Worm (Caenorhabditis elegans) whole organism, mixed stage, embryonic: Measurements from ENCODE around the gene ncx-6.

Experiments
- bed-3 ChIP-seq: fragments of 200-800 bp; sonication (Bioruptor generic); optimal IDR thresholded peaks from 3 replicates; lab custom pipeline; 2018; ENCODE audit warnings: mild to moderate bottlenecking, missing genetic modification characterization, moderate library complexity, missing compliant biosample characterization
- blmp-1 ChIP-seq: fragments of 150-350 bp; optimal IDR thresholded peaks from 2 replicates; lab custom pipeline; 2014; ENCODE audit warnings: missing biosample characterization, missing genetic modification characterization
- ces-1 ChIP-seq: fragments of 150-350 bp; optimal IDR thresholded peaks from 2 replicates; lab custom pipeline; 2014; ENCODE audit warnings: missing biosample characterization, missing genetic modification reagents, missing genetic modification characterization
- elt-3 ChIP-seq: fragments of 150-350 bp; optimal IDR thresholded peaks from 2 replicates; lab custom pipeline; 2014; ENCODE audit warnings: missing biosample characterization, missing genetic modification characterization
- lin-13 ChIP-seq: fragments of 150-350 bp; optimal IDR thresholded peaks from 2 replicates; lab custom pipeline; 2014; ENCODE audit warnings: missing biosample characterization, missing genetic modification characterization
- lsy-2 ChIP-seq: fragments of 150-350 bp; optimal IDR thresholded peaks from 2 replicates; lab custom pipeline; 2014; ENCODE audit warnings: missing biosample characterization, missing genetic modification characterization
- nhr-12 ChIP-seq: fragments of 150-350 bp; optimal IDR thresholded peaks from 2 replicates; lab custom pipeline; 2014; ENCODE audit warnings: missing biosample characterization, missing genetic modification characterization
- nhr-76 ChIP-seq: sonication (generic microtip); optimal IDR thresholded peaks from 2 replicates; lab custom pipeline; 2017; ENCODE audit warnings: missing biosample characterization, missing genetic modification characterization
- sem-2 ChIP-seq: fragments of 200-800 bp; sonication (Bioruptor generic); optimal IDR thresholded peaks from 2 replicates; lab custom pipeline; 2018; ENCODE audit warnings: mild to moderate bottlenecking, missing genetic modification characterization, missing compliant biosample characterization
- snpc-4 ChIP-seq: fragments of 150-350 bp; optimal IDR thresholded peaks from 2 replicates; lab custom pipeline; 2014; ENCODE audit warnings: missing biosample characterization, missing genetic modification characterization
- unc-39 ChIP-seq: fragments of 150-350 bp; optimal IDR thresholded peaks from 2 replicates; lab custom pipeline; 2014; ENCODE audit warnings: missing biosample characterization, missing genetic modification characterization
- unc-62 ChIP-seq: fragments of 150-350 bp; optimal IDR thresholded peaks from 2 replicates; lab custom pipeline; 2014; ENCODE audit warnings: missing biosample characterization, missing genetic modification reagents, missing genetic modification characterization
- ztf-11 ChIP-seq: fragments of 150-350 bp; optimal IDR thresholded peaks from 2 replicates; lab custom pipeline; 2014; ENCODE audit warnings: missing biosample characterization, missing genetic modification characterization

- no peak for TF ChIP-seq lin-13
- TF ChIP-seq blmp-1, result no peak
- peak; percentile 4 for TF ChIP-seq unc-62
- no peak for TF ChIP-seq nhr-76
- no peak for TF ChIP-seq nhr-12 (tag; lab: Kevin White, UChicago)
- TF ChIP-seq lsy-2 (tag; lab: Kevin White, UChicago), result no peak
- TF ChIP-seq snpc-4, result no peak
- TF ChIP-seq elt-3 (tag; lab: Kevin White, UChicago), result no peak
- TF ChIP-seq unc-39, result no peak
- no peak for TF ChIP-seq ztf-11 (tag; lab: Kevin White, UChicago)
- TF ChIP-seq ces-1 (GFP tag; lab: Kevin White, UChicago), result peak; percentile 22
- TF ChIP-seq bed-3 (GFP tag; lab: Kevin White, UChicago), result no peak
- TF ChIP-seq sem-2 (GFP tag; lab: Kevin White, UChicago), result no peak
Measured at ce11 chrIII:9698635-9699396, 14.9 kb downstream of the ncx-6 start.
